Fruit fly (Drosophila melanogaster): Measurements from ENCODE around the gene Prosalpha4T1.

DNA sequence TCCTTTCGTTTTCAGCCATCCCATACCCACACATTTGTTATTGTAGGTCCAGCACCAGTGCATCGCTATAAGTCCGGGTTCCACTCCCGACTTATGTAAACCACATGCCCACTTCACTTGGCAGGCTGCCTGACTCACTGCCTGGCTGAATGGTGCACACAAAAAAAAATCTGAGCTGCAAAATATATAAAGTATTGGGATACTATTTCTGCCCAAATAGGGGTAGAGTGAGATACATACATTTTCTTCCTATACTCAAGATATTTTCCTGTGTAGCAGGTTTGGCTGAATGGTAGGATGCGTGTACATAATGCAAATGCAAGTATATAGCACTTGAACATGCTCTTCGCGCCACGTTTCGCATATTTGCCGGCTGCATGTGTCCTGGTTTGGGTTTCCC, 24.3 kb upstream of the Prosalpha4T1 start:
- no peak for TF ChIP-seq h (optimal IDR thresholded peaks at IDR 0.05)
- no peak for TF ChIP-seq Sin3A (optimal IDR thresholded peaks at IDR 0.05)

Data from Kc167 (cell line).